Worm (Caenorhabditis elegans): Measurements from ENCODE around the gene idpc-1.

DNA sequence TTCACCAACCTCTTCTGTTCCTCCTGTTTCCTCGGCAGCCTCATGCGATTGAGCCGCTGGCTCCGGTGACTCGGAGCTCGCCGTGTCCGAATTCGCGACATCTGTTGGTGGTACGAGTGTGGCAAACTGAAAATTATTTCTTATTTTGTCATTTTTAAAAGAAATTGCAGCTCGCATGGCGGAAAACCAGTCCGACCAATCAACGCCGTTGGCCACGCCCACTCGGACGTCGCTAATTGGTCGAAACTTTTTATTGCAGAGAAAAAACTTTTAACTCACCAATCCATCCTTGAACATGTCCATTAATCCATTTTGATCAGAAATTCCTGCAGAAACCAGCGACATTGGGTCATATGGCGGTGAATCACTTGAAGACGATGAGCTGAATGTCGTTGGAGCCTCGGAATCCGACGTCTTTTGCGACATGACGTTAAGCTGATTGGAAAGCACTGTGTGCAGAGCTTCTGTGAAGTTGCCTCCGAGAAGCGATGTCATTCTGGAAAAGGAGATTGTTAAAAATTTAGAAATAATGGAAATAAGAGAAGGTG lies 43.4 kb downstream of the idpc-1 start, which contains the start of gene bed-2:
- TF ChIP-seq unc-62 (GFP tag; optimal IDR thresholded peaks at IDR 0.05) (no peak), snpc-4 (tag; optimal IDR thresholded peaks at IDR 0.05) (no peak), pha-4 (tag; optimal IDR thresholded peaks at IDR 0.05) (no peak), mep-1 (tag; optimal IDR thresholded peaks at IDR 0.05) (no peak), unc-39 (tag; optimal IDR thresholded peaks at IDR 0.05) (no peak), ces-1 (GFP tag; optimal IDR thresholded peaks at IDR 0.05) (no peak), nhr-237 (tag; optimal IDR thresholded peaks at IDR 0.05) (no peak), zip-8 (tag; optimal IDR thresholded peaks at IDR 0.05) (no peak), ceh-83 (GFP tag; optimal IDR thresholded peaks at IDR 0.05) (no peak), tbx-8 (GFP tag; optimal IDR thresholded peaks at IDR 0.05) (no peak), cnd-1 (tag; optimal IDR thresholded peaks at IDR 0.05) (no peak)
